Fruit fly (Drosophila melanogaster): ENCODE results near the gene CG10163.

Gene CG10163

dm6 chr3L:6217212-6217611 lies 41.3 kb downstream of the CG10163 start (continued):
- TF ChIP-seq ci (GFP tag; IDR thresholded peaks at IDR 0.05) (peak; percentile 84), toy (GFP tag; IDR thresholded peaks at IDR 0.05) (no peak), HmgZ (tag; optimal IDR thresholded peaks at IDR 0.05) (peak; percentile 22), CG12659 (GFP tag; optimal IDR thresholded peaks at IDR 0.05) (peak; percentile 41), gce (GFP tag; IDR thresholded peaks at IDR 0.05) (0 out of 3 replicates have a peak, but pooled peaks have one; percentile 62), phol (tag; optimal IDR thresholded peaks at IDR 0.05) (peak; percentile 86), CG2129 (GFP tag; IDR thresholded peaks at IDR 0.05; ENCODE audit: partially characterized antibody) (no peak), Mes4 (GFP tag; optimal IDR thresholded peaks at IDR 0.05) (peak; percentile 18), prd (optimal IDR thresholded peaks at IDR 0.05) (no peak), prd (GFP tag; IDR thresholded peaks at IDR 0.05) (peak; percentile 64; the same call in 2 of the 3 replicates), HLHmδ (GFP tag; optimal IDR thresholded peaks at IDR 0.05) (no peak), seq (GFP tag; IDR thresholded peaks at IDR 0.05) (peak; percentile 31; the same call in 1 of the 2 replicates), Spps (tag; optimal IDR thresholded peaks at IDR 0.05) (peak; percentile 87), dmrt99B (tag; optimal IDR thresholded peaks at IDR 0.05) (peak; percentile 77), kah (GFP tag; optimal IDR thresholded peaks at IDR 0.05) (peak; percentile 16), CG1233 (GFP tag; optimal IDR thresholded peaks at IDR 0.05) (peak; percentile 61), CG12104 (GFP tag; optimal IDR thresholded peaks at IDR 0.05) (peak; percentile 37), Dfd (GFP tag; optimal IDR thresholded peaks at IDR 0.05) (no peak), Ets97D (GFP tag; optimal IDR thresholded peaks at IDR 0.05) (no peak), CG34376 (GFP tag; optimal IDR thresholded peaks at IDR 0.05) (no peak), zfh1 (GFP tag; IDR thresholded peaks at IDR 0.05) (peak; percentile 69; the same call in 2 of the 3 replicates), CG6791 (GFP tag; IDR thresholded peaks at IDR 0.05; ENCODE audit: partially characterized antibody) (no peak), CG17802 (tag; optimal IDR thresholded peaks at IDR 0.05) (peak; percentile 16), CG3281 (GFP tag; optimal IDR thresholded peaks at IDR 0.05) (peak; percentile 11)

- TF ChIP-seq chinmo (GFP tag; IDR thresholded peaks at IDR 0.05; ENCODE audit: partially characterized antibody): 0 out of 4 replicates have a peak, but pooled peaks have one; percentile 18
- peak; percentile 22 for TF ChIP-seq cg (GFP tag; optimal IDR thresholded peaks at IDR 0.05)
- peak; percentile 11 for TF ChIP-seq CG34376 (GFP tag; optimal IDR thresholded peaks at IDR 0.05)
- TF ChIP-seq Deaf1 (tag; optimal IDR thresholded peaks at IDR 0.05): peak; percentile 35
- no peak for TF ChIP-seq Mes4 (GFP tag; optimal IDR thresholded peaks at IDR 0.05)
- no peak for TF ChIP-seq CG32767 (GFP tag; IDR thresholded peaks at IDR 0.05)
- peak; percentile 33; the same call in 1 of the 2 replicates for TF ChIP-seq CG4360 (GFP tag; IDR thresholded peaks at IDR 0.05)
- peak; percentile 4 for TF ChIP-seq CG10543 (GFP tag; optimal IDR thresholded peaks at IDR 0.05)
- peak; percentile 35 for TF ChIP-seq Kr (GFP tag; optimal IDR thresholded peaks at IDR 0.05)
- peak; percentile 34; the same call in 1 of the 3 replicates for TF ChIP-seq CG6791 (GFP tag; IDR thresholded peaks at IDR 0.05; ENCODE audit: partially characterized antibody)
- TF ChIP-seq Six4 (GFP tag; optimal IDR thresholded peaks at IDR 0.05): no peak
These were observed 41.8 kb downstream of the CG10163 start for dm6 chr3L:6216787-6217078.

dm6 chr3L:6215976-6216786 lies 42.4 kb downstream of the CG10163 start:
- TF ChIP-seq zf30C (GFP tag; optimal IDR thresholded peaks at IDR 0.05): peak; percentile 26
- no peak for TF ChIP-seq ara (GFP tag; IDR thresholded peaks at IDR 0.05)
- TF ChIP-seq CG8924 (tag; optimal IDR thresholded peaks at IDR 0.05): peak; percentile 65
- TF ChIP-seq Adf1 (GFP tag; IDR thresholded peaks at IDR 0.05): no peak
- TF ChIP-seq CG5180 (GFP tag; optimal IDR thresholded peaks at IDR 0.05): peak; percentile 64
- TF ChIP-seq CG3281 (GFP tag; optimal IDR thresholded peaks at IDR 0.05): no peak
- peak; percentile 22 for TF ChIP-seq Deaf1 (tag; optimal IDR thresholded peaks at IDR 0.05)
- no peak for TF ChIP-seq en (GFP tag; optimal IDR thresholded peaks at IDR 0.05)
- no peak for TF ChIP-seq unc-4 (GFP tag; IDR thresholded peaks at IDR 0.05; ENCODE audit: partially characterized antibody)
- TF ChIP-seq chif (GFP tag; optimal IDR thresholded peaks at IDR 0.05): peak in 1 of 2 experiments; percentile 23
- no peak for TF ChIP-seq lilli (GFP tag; optimal IDR thresholded peaks at IDR 0.05)
- TF ChIP-seq CG15011 (GFP tag; optimal IDR thresholded peaks at IDR 0.05): peak; percentile 62
- TF ChIP-seq CG6765 (GFP tag; optimal IDR thresholded peaks at IDR 0.05): peak; percentile 53
- peak; percentile 54 for TF ChIP-seq Sry-β (GFP tag; optimal IDR thresholded peaks at IDR 0.05)
- peak; percentile 88 for TF ChIP-seq twi (tag; optimal IDR thresholded peaks at IDR 0.05)
- no peak for TF ChIP-seq nmo (GFP tag; optimal IDR thresholded peaks at IDR 0.05)
- peak; percentile 66 for TF ChIP-seq CG15479 (GFP tag; optimal IDR thresholded peaks at IDR 0.05)
